Worm (Caenorhabditis elegans) whole organism, L1 larva: ENCODE measurements around the gene pde-12.

Experiments
- ama-1 ChIP-seq: fragments of 150-350 bp; optimal IDR thresholded peaks from 2 replicates; lab custom pipeline; 2014
- blmp-1 ChIP-seq: fragments of 150-350 bp; optimal IDR thresholded peaks from 2 replicates; lab custom pipeline; 2014; ENCODE audit warnings: missing biosample characterization, missing genetic modification characterization
- ces-1 ChIP-seq: fragments of 150-350 bp; optimal IDR thresholded peaks from 2 replicates; lab custom pipeline; 2014; ENCODE audit warnings: missing biosample characterization, missing genetic modification reagents, missing genetic modification characterization
- dpl-1 ChIP-seq, 3 experiments: fragments of 150-350 bp in 2 of 3; sonication (generic microtip) in 1 of 3; optimal IDR thresholded peaks; 2 replicates each; lab custom pipeline; 2014 to 2017; ENCODE audit warnings: missing biosample characterization in 3 of 3, missing genetic modification characterization in 3 of 3, missing genetic modification reagents in 3 of 3
- lin-14 ChIP-seq: fragments of 200-800 bp; sonication (Bioruptor generic); optimal IDR thresholded peaks from 2 replicates; lab custom pipeline; 2018; ENCODE audit warnings: mild to moderate bottlenecking, missing genetic modification characterization, moderate library complexity, missing compliant biosample characterization
- lin-15B ChIP-seq: fragments of 150-350 bp; sonication (generic microtip); optimal IDR thresholded peaks from 3 replicates; lab custom pipeline; 2014; ENCODE audit warnings: missing biosample characterization, missing genetic modification characterization
- lin-39 ChIP-seq: fragments of 150-350 bp; optimal IDR thresholded peaks from 2 replicates; lab custom pipeline; 2014; ENCODE audit warnings: missing biosample characterization, missing genetic modification reagents, missing genetic modification characterization
- nhr-28 ChIP-seq: fragments of 150-350 bp; optimal IDR thresholded peaks from 2 replicates; lab custom pipeline; 2014; ENCODE audit warnings: missing biosample characterization, missing genetic modification characterization
- nhr-76 ChIP-seq: sonication (generic microtip); optimal IDR thresholded peaks from 2 replicates; lab custom pipeline; 2017; ENCODE audit warnings: missing biosample characterization, missing genetic modification characterization
- skn-1 ChIP-seq: fragments of 150-350 bp; optimal IDR thresholded peaks from 2 replicates; lab custom pipeline; 2014; ENCODE audit warnings: missing biosample characterization, missing genetic modification characterization
- swsn-7 ChIP-seq: sonication (generic microtip); optimal IDR thresholded peaks from 2 replicates; lab custom pipeline; 2016; ENCODE audit warnings: missing genetic modification characterization, missing compliant biosample characterization
- unc-62 ChIP-seq: fragments of 150-350 bp; optimal IDR thresholded peaks from 2 replicates; lab custom pipeline; 2014; ENCODE audit warnings: missing biosample characterization, missing genetic modification reagents, missing genetic modification characterization
- unc-86 ChIP-seq: sonication (generic microtip); optimal IDR thresholded peaks from 2 replicates; lab custom pipeline; 2016; ENCODE audit warnings: missing genetic modification characterization, missing compliant biosample characterization

- no peak for TF ChIP-seq skn-1 (tag; lab: Kevin White, UChicago)
- TF ChIP-seq swsn-7 (tag; lab: Kevin White, UChicago): no peak
- TF ChIP-seq nhr-76 (tag; lab: Kevin White, UChicago): no peak
- no peak for TF ChIP-seq unc-86 (tag; lab: Kevin White, UChicago)
- TF ChIP-seq ces-1 (GFP tag; lab: Kevin White, UChicago): no peak
- no peak for TF ChIP-seq ama-1 (lab: Kevin White, UChicago)
- TF ChIP-seq nhr-28 (tag; lab: Kevin White, UChicago): no peak
- no peak for TF ChIP-seq lin-14
- no peak for TF ChIP-seq lin-39 (tag; lab: Kevin White, UChicago)
- no peak for TF ChIP-seq unc-62 (GFP tag; lab: Kevin White, UChicago)
- no peak for TF ChIP-seq lin-15B
- TF ChIP-seq blmp-1: no peak
- no peak for TF ChIP-seq dpl-1 (GFP tag; optimal IDR thresholded peaks at IDR 0.05; lab: Kevin White, UChicago)
These were observed 50.8 kb downstream of the pde-12 start, which contains the start of gene clec-163 for ce11 chrIII:10794049-10794448.
